Worm (Caenorhabditis elegans): Measurements from ENCODE around the gene pei-2.

DNA sequence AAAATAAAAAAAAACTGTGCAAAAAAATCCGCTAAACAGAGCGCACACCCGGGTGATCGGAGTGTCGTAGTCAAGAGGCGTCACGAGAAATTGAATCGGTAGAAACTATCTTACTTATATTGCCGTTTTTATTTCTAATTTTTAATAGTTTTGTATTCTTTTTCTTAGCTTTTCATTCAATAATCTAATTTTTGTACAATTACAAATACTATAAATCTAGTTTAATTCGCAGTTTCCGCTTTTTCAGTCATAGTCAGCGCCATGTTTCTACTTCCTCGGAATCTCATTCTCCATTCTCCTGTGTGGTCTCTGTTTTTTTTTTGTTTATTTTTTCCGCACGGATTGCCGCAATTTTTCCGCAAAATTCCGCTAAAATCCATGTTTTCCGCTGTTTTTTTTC is 19.4 kb downstream of the pei-2 start:
- TF ChIP-seq bed-2 (GFP tag; IDR thresholded peaks at IDR 0.05) = peak; percentile 68; the same call in 1 of the 2 replicates
- TF ChIP-seq hmg-20 (GFP tag; IDR thresholded peaks at IDR 0.05) = no peak
- TF ChIP-seq madf-8 (GFP tag; conservative IDR thresholded peaks at IDR 0.05) = no peak
- no peak for TF ChIP-seq unc-62 (GFP tag; optimal IDR thresholded peaks at IDR 0.05)
- TF ChIP-seq pha-4 (tag; optimal IDR thresholded peaks at IDR 0.05) = no peak
- no peak for TF ChIP-seq B0019.2 (GFP tag; conservative IDR thresholded peaks at IDR 0.05)
